Fruit fly (Drosophila melanogaster): Measurements from ENCODE around the gene CG42526.
A peak's percentile ranks its signal among the peaks of the same experiment; 100 is the strongest.

Gene CG42526

DNA sequence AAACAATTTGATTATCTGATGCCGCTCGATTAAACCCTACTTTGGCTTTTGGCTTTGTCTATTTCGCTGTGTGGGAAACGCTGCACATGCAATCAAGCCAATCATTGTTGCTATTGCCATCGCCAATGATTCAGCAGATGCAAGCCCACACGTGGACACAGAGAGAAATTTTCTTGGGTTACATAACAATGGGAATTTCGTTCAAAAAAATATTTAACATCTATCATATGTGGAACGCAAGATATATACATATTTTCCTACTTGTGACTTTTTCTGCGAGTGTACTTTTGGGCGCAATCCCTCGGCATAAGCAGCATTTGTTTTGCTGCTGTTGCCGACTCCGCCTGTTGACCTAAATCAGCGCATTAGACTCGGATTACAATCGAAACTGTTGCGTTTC lies 15.9 kb downstream of the CG42526 start (continued):
- TF ChIP-seq Eip78C (GFP tag) = peak; percentile 87
- peak; percentile 30 for TF ChIP-seq CG8319 (GFP tag; optimal IDR thresholded peaks at IDR 0.05)
- peak; percentile 19 for TF ChIP-seq CG11762 (GFP tag; optimal IDR thresholded peaks at IDR 0.05; ENCODE audit: insufficient read depth)
- peak; percentile 61 for TF ChIP-seq Lpt (GFP tag; optimal IDR thresholded peaks at IDR 0.05)
- no peak for TF ChIP-seq CG6792 (GFP tag; optimal IDR thresholded peaks at IDR 0.05)
- TF ChIP-seq spab (GFP tag; optimal IDR thresholded peaks at IDR 0.05) = no peak
- peak; percentile 67 for TF ChIP-seq Sox102F (GFP tag; optimal IDR thresholded peaks at IDR 0.05)
- no peak for TF ChIP-seq CG16779 (tag; optimal IDR thresholded peaks at IDR 0.05)
- TF ChIP-seq CG11294 (GFP tag; IDR thresholded peaks at IDR 0.05) = peak; percentile 65
- TF ChIP-seq CG6854 (GFP tag; optimal IDR thresholded peaks at IDR 0.05) = no peak
- peak; percentile 67 for TF ChIP-seq CG6276 (GFP tag; optimal IDR thresholded peaks at IDR 0.05)
- TF ChIP-seq acj6 (GFP tag; optimal IDR thresholded peaks at IDR 0.05) = peak; percentile 60
- peak; percentile 64 for TF ChIP-seq Hr39 (GFP tag; optimal IDR thresholded peaks at IDR 0.05)
- no peak for TF ChIP-seq CG6808 (GFP tag; optimal IDR thresholded peaks at IDR 0.05)

DNA sequence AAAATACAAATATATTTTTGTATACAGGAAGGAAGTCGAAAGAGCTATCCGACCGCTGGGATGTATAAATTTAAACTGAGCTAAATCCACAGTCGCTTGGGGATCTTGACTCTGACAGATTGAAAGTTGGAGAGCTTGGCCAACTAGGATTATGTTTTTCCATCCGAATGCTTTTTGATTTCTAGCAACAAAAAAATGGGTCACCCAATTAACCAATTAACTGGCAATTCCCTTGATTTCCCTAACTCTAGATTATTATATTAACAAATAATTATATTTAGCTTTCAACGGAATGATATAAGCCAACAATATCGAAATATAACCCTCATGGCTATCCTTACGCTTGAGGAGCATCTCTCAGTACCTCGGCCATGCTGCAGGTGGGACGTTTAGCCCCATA lies 17.9 kb downstream of the CG42526 start, which contains the start of gene CG3982:
Gene CG3982 (minus strand): TSS at position 101 of the 400 bp plus-strand sequence.
- TF ChIP-seq Hr38 (GFP tag; optimal IDR thresholded peaks at IDR 0.05) (no peak), vri (GFP tag; optimal IDR thresholded peaks at IDR 0.05) (no peak), OdsH (GFP tag; optimal IDR thresholded peaks at IDR 0.05) (no peak), CG32006 (GFP tag; optimal IDR thresholded peaks at IDR 0.05) (no peak), CG3919 (GFP tag; optimal IDR thresholded peaks at IDR 0.05) (no peak), CG11762 (GFP tag; optimal IDR thresholded peaks at IDR 0.05; ENCODE audit: insufficient read depth) (no peak)

DNA sequence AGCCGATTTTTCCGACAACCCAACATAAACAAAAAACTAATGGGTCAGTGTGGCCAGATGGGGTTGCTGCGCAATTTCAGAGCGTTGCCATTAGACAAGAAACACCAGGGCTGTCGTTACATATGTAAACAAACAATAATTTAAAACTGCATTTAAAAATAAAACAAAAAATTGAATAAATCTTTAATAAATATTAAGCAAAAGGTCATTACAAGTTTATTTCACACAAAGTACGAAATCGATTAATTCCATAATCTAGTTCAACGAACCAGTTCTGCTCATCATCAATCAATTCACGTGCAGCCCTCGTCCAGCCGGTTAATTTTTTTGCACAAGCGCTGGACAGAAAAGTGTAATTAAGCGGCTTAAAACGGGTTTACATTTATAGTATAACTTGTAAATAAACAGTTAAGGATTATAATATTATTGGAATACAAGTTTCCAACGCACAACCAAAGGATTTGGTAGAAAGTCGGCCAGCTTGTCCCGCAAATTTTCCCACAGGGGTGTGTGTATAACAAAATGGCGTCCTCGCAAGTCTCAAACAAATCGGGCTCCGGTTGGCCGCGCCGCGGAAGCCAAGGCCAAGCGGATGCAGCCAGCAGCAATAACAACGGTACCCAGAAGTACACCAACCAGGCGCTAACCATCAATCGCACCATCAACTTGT lies 24.3 kb downstream of the CG42526 start, which contains the start of the genes CG4022 and Cpsf5:
Gene CG4022 (minus strand): TSS at position 79 of the 670 bp plus-strand sequence.
Gene Cpsf5 (plus strand): TSS at position 285 of the 670 bp plus-strand sequence.
- TF ChIP-seq CG6792 (GFP tag; optimal IDR thresholded peaks at IDR 0.05) (peak; percentile 64), CG15336 (GFP tag; IDR thresholded peaks at IDR 0.05) (peak; percentile 79), CG4318 (GFP tag; optimal IDR thresholded peaks at IDR 0.05) (no peak), Blimp-1 (GFP tag; optimal IDR thresholded peaks at IDR 0.05) (no peak), Sox14 (GFP tag; optimal IDR thresholded peaks at IDR 0.05) (peak; percentile 70), Smox (GFP tag; optimal IDR thresholded peaks at IDR 0.05) (peak; percentile 71), topi (GFP tag; optimal IDR thresholded peaks at IDR 0.05) (peak; percentile 70), Hr4 (GFP tag; optimal IDR thresholded peaks at IDR 0.05) (peak; percentile 83), CG8119 (GFP tag; IDR thresholded peaks at IDR 0.05) (peak; percentile 73), Met (GFP tag; optimal IDR thresholded peaks at IDR 0.05) (peak; percentile 74), CG8319 (GFP tag; optimal IDR thresholded peaks at IDR 0.05) (no peak), Ets96B (tag; optimal IDR thresholded peaks at IDR 0.05) (peak; percentile 61), CG10631 (GFP tag; optimal IDR thresholded peaks at IDR 0.05) (peak; percentile 79), CG6163 (GFP tag; IDR thresholded peaks at IDR 0.05) (peak; percentile 79), CG6808 (GFP tag; optimal IDR thresholded peaks at IDR 0.05) (peak; percentile 36), Lpt (GFP tag; optimal IDR thresholded peaks at IDR 0.05) (peak; percentile 49), pdm3 (GFP tag; optimal IDR thresholded peaks at IDR 0.05) (peak; percentile 84), achi (GFP tag; optimal IDR thresholded peaks at IDR 0.05) (peak; percentile 77), CG9139 (GFP tag; optimal IDR thresholded peaks at IDR 0.05) (no peak), CG34406 (GFP tag; optimal IDR thresholded peaks at IDR 0.05) (peak; percentile 71), Hr38 (GFP tag; optimal IDR thresholded peaks at IDR 0.05) (no peak), fd85E (GFP tag; optimal IDR thresholded peaks at IDR 0.05) (no peak), esn (GFP tag; optimal IDR thresholded peaks at IDR 0.05) (peak; percentile 82), CG1621 (tag; optimal IDR thresholded peaks at IDR 0.05) (peak; percentile 36), CG32006 (GFP tag; optimal IDR thresholded peaks at IDR 0.05) (peak; percentile 82), Sox102F (GFP tag; optimal IDR thresholded peaks at IDR 0.05) (peak; percentile 77), CG7368 (GFP tag; optimal IDR thresholded peaks at IDR 0.05) (peak; percentile 56), cyc (GFP tag; optimal IDR thresholded peaks at IDR 0.05) (peak; percentile 62), OdsH (GFP tag; optimal IDR thresholded peaks at IDR 0.05) (peak; percentile 79), CG6276 (GFP tag; optimal IDR thresholded peaks at IDR 0.05) (no peak), Sox15 (GFP tag; optimal IDR thresholded peaks at IDR 0.05) (peak; percentile 46), spab (GFP tag; optimal IDR thresholded peaks at IDR 0.05) (no peak), salr (GFP tag; optimal IDR thresholded peaks at IDR 0.05) (no peak), eg (GFP tag; IDR thresholded peaks at IDR 0.05) (peak; percentile 83; the same call in 2 of the 3 replicates), vri (GFP tag; optimal IDR thresholded peaks at IDR 0.05) (peak; percentile 65), CG11762 (GFP tag; optimal IDR thresholded peaks at IDR 0.05; ENCODE audit: insufficient read depth) (peak; percentile 45), Eip78C (GFP tag) (peak; percentile 91), fkh (GFP tag; optimal IDR thresholded peaks at IDR 0.05) (peak; percentile 99), Hr39 (GFP tag; optimal IDR thresholded peaks at IDR 0.05) (peak; percentile 62), svp (GFP tag) (no peak)

Data from whole organism, prepupa.